Fruit fly (Drosophila melanogaster): ENCODE results near the gene CG31673.

Gene CG31673

dm6 chr2L:20825265-20825664 lies 4.1 kb upstream of the CG31673 start (continued):
- TF ChIP-seq Kr (GFP tag; optimal IDR thresholded peaks at IDR 0.05), result no peak

dm6 chr2L:20826226-20826625 lies 3.2 kb upstream of the CG31673 start:
- peak; percentile 29; the same call in 1 of the 3 replicates for TF ChIP-seq knrl (GFP tag; IDR thresholded peaks at IDR 0.05; ENCODE audit: partially characterized antibody)
- TF ChIP-seq CTCF (GFP tag; optimal IDR thresholded peaks at IDR 0.05), result peak; percentile 91
- no peak for TF ChIP-seq bcd (GFP tag; optimal IDR thresholded peaks at IDR 0.05)
- peak; percentile 30 for TF ChIP-seq stwl (tag; optimal IDR thresholded peaks at IDR 0.05)
- TF ChIP-seq ssp (GFP tag; IDR thresholded peaks at IDR 0.05), result no peak
- TF ChIP-seq CG2712 (tag; optimal IDR thresholded peaks at IDR 0.05), result no peak
- TF ChIP-seq CG2199 (GFP tag; IDR thresholded peaks at IDR 0.05), result peak; percentile 85
- no peak for TF ChIP-seq fd64A (GFP tag; optimal IDR thresholded peaks at IDR 0.05)

dm6 chr2L:20827045-20827444 lies 2.4 kb upstream of the CG31673 start:
- no peak for TF ChIP-seq Gsc (GFP tag; IDR thresholded peaks at IDR 0.05)
- no peak for TF ChIP-seq CG14050 (GFP tag; IDR thresholded peaks at IDR 0.05)
- no peak for TF ChIP-seq CG12942 (GFP tag; optimal IDR thresholded peaks at IDR 0.05)
- no peak for TF ChIP-seq CG9797 (GFP tag; optimal IDR thresholded peaks at IDR 0.05)
- TF ChIP-seq CG34376 (GFP tag; optimal IDR thresholded peaks at IDR 0.05), result peak; percentile 63
- no peak for TF ChIP-seq disco-r (GFP tag; optimal IDR thresholded peaks at IDR 0.05)
- no peak for TF ChIP-seq kni (GFP tag; optimal IDR thresholded peaks at IDR 0.05)
- no peak for TF ChIP-seq bab2 (GFP tag; optimal IDR thresholded peaks at IDR 0.05)
- no peak for TF ChIP-seq chn (GFP tag; optimal IDR thresholded peaks at IDR 0.05)
- no peak for TF ChIP-seq ttk (GFP tag; IDR thresholded peaks at IDR 0.05)
- TF ChIP-seq exex (tag; optimal IDR thresholded peaks at IDR 0.05), result peak; percentile 68
- TF ChIP-seq gcm2 (GFP tag; optimal IDR thresholded peaks at IDR 0.05), result no peak
- no peak for TF ChIP-seq CG31388 (GFP tag; optimal IDR thresholded peaks at IDR 0.05)
- no peak for TF ChIP-seq Max (GFP tag; optimal IDR thresholded peaks at IDR 0.05)
- TF ChIP-seq mirr (GFP tag; optimal IDR thresholded peaks at IDR 0.05), result peak; percentile 50
- no peak for TF ChIP-seq Dip2 (GFP tag; IDR thresholded peaks at IDR 0.05)
- TF ChIP-seq Dp (GFP tag; optimal IDR thresholded peaks at IDR 0.05), result no peak
- no peak for TF ChIP-seq slbo (GFP tag; IDR thresholded peaks at IDR 0.05)
- no peak for TF ChIP-seq CG32767 (GFP tag; IDR thresholded peaks at IDR 0.05)
- TF ChIP-seq CG2875 (GFP tag; optimal IDR thresholded peaks at IDR 0.05), result no peak
- TF ChIP-seq sug (tag; optimal IDR thresholded peaks at IDR 0.05), result peak; percentile 68
- TF ChIP-seq pnt (GFP tag; optimal IDR thresholded peaks at IDR 0.05), result no peak
- no peak for TF ChIP-seq CG34224 (GFP tag; IDR thresholded peaks at IDR 0.05; ENCODE audit: partially characterized antibody)
- TF ChIP-seq sc (optimal IDR thresholded peaks at IDR 0.05), result no peak
- TF ChIP-seq sc (GFP tag; optimal IDR thresholded peaks at IDR 0.05), result no peak
- no peak for TF ChIP-seq vfl (GFP tag; optimal IDR thresholded peaks at IDR 0.05)
- TF ChIP-seq Stat92E (GFP tag; optimal IDR thresholded peaks at IDR 0.05), result no peak
- TF ChIP-seq bsh (GFP tag; optimal IDR thresholded peaks at IDR 0.05), result no peak
- TF ChIP-seq CG18599 (GFP tag; optimal IDR thresholded peaks at IDR 0.05), result no peak
- TF ChIP-seq dmrt11E (tag; optimal IDR thresholded peaks at IDR 0.05), result no peak
- TF ChIP-seq Pdp1 (GFP tag; optimal IDR thresholded peaks at IDR 0.05), result no peak
- TF ChIP-seq Elba2 (GFP tag; optimal IDR thresholded peaks at IDR 0.05), result no peak

Data from whole organism, embryonic.